Fruit fly (Drosophila melanogaster): ENCODE data around the gene CG43638.

DNA sequence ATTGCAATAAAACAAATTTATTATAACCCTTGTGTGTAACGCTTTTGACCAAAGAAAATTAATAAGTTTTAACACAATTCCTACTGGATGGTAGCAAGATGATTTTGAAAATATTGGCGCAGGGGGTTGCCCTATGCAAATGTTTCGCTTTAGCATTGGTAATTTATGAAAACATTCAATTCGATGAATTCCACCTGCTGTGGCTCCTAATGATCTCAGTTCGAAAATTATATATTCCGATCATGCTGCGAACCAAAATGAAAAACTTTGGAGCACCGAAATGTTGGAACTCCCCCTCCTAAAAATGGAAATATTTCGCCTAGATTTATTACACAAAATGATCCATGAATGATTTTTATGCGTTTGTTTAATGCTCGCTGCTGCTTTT is 41.3 kb downstream of the CG43638 start:
- TF ChIP-seq h (optimal IDR thresholded peaks at IDR 0.05), result no peak
- TF ChIP-seq Myc (optimal IDR thresholded peaks at IDR 0.05), result no peak
- TF ChIP-seq psq (optimal IDR thresholded peaks at IDR 0.05), result no peak
- TF ChIP-seq Sin3A (optimal IDR thresholded peaks at IDR 0.05), result no peak
- no peak for TF ChIP-seq ttk (optimal IDR thresholded peaks at IDR 0.05)

Measured in Kc167 (cell line).